Fruit fly (Drosophila melanogaster) whole organism, embryonic: Measurements from ENCODE around the gene Baldspot.
A peak's percentile ranks its signal among the peaks of the same experiment; 100 is the strongest.

Experiments used
- CG10543 ChIP-seq: fragments of 200-800 bp; sonication (Bioruptor generic); optimal IDR thresholded peaks from 3 replicates; lab custom pipeline; 2017; ENCODE audit warnings: missing biosample characterization, mild to moderate bottlenecking, missing genetic modification characterization, moderate library complexity
- CG10979 ChIP-seq: fragments of 200-800 bp; sonication (Bioruptor generic); optimal IDR thresholded peaks from 2 replicates; lab custom pipeline; 2018; ENCODE audit warnings: missing biosample characterization, mild to moderate bottlenecking, missing genetic modification characterization, moderate library complexity
- CG11504 ChIP-seq: fragments of 200-800 bp; sonication (Bioruptor generic); optimal IDR thresholded peaks from 3 replicates; lab custom pipeline; 2019; ENCODE audit warnings: missing biosample characterization, mild to moderate bottlenecking, missing genetic modification characterization, moderate library complexity
- CG12391 ChIP-seq: fragments of 200-800 bp; sonication (Bioruptor generic); optimal IDR thresholded peaks from 3 replicates; lab custom pipeline; 2018; ENCODE audit warnings: missing biosample characterization, mild to moderate bottlenecking, missing genetic modification characterization, moderate library complexity
- CG13287 ChIP-seq: fragments of 200-800 bp; sonication (Bioruptor generic); IDR thresholded peaks from 2 replicates; pipeline ENCODE4 v1.3.6; 2022; ENCODE audit warnings: missing biosample characterization, missing genetic modification characterization; ENCODE audit not compliant: partially characterized antibody
- CG15269 ChIP-seq: fragments of 200-800 bp; sonication (Bioruptor generic); optimal IDR thresholded peaks from 2 replicates; lab custom pipeline; 2018; ENCODE audit warnings: missing biosample characterization, mild to moderate bottlenecking, missing genetic modification characterization, moderate library complexity
- CG2712 ChIP-seq: fragments of 200-800 bp; optimal IDR thresholded peaks from 3 replicates; lab custom pipeline; 2019; ENCODE audit warnings: missing biosample characterization, mild to moderate bottlenecking, missing genetic modification characterization, moderate library complexity
- CG30020 ChIP-seq: fragments of 200-800 bp; optimal IDR thresholded peaks from 2 replicates; lab custom pipeline; 2019; ENCODE audit warnings: missing biosample characterization, mild to moderate bottlenecking, missing genetic modification characterization, moderate library complexity
- CG30403 ChIP-seq: fragments of 200-800 bp; sonication (Bioruptor generic); optimal IDR thresholded peaks from 3 replicates; lab custom pipeline; 2016; ENCODE audit warnings: missing biosample characterization, missing genetic modification characterization
- CG31388 ChIP-seq: fragments of 200-800 bp; sonication (Bioruptor generic); optimal IDR thresholded peaks from 2 replicates; lab custom pipeline; 2016; ENCODE audit warnings: missing biosample characterization, missing genetic modification characterization
- CG4328 ChIP-seq: fragments of 200-800 bp; sonication (Bioruptor generic); optimal IDR thresholded peaks from 3 replicates; lab custom pipeline; 2017; ENCODE audit warnings: missing biosample characterization, missing genetic modification reagents, missing genetic modification characterization
- CG4820 ChIP-seq: fragments of 200-800 bp; sonication (Bioruptor generic); optimal IDR thresholded peaks from 3 replicates; lab custom pipeline; 2016; ENCODE audit warnings: missing biosample characterization, missing genetic modification characterization
- CG7786 ChIP-seq: fragments of 200-800 bp; sonication (Bioruptor generic); optimal IDR thresholded peaks from 2 replicates; lab custom pipeline; 2016; ENCODE audit warnings: missing biosample characterization, missing genetic modification characterization
- CG7928 ChIP-seq: fragments of 200-800 bp; sonication (Bioruptor generic); optimal IDR thresholded peaks from 2 replicates; lab custom pipeline; 2017; ENCODE audit warnings: missing biosample characterization, mild to moderate bottlenecking, missing genetic modification characterization
- CG8290 ChIP-seq, 3 experiments: fragments of 200-800 bp; sonication (Bioruptor generic); optimal IDR thresholded peaks; 2 replicates each; lab custom pipeline; 2016 to 2019; ENCODE audit warnings: missing biosample characterization in 3 of 3, missing genetic modification characterization in 3 of 3, mild to moderate bottlenecking in 2 of 3, moderate library complexity in 1 of 3
- CG9609 ChIP-seq: fragments of 200-800 bp; sonication (Bioruptor generic); optimal IDR thresholded peaks from 3 replicates; lab custom pipeline; 2016; ENCODE audit warnings: missing biosample characterization, missing genetic modification characterization
- CG9932 ChIP-seq: fragments of 200-800 bp; sonication (Bioruptor generic); IDR thresholded peaks from 2 replicates; pipeline ENCODE4 v1.3.6; 2022; ENCODE audit warnings: missing biosample characterization, missing genetic modification characterization
- Camta ChIP-seq: fragments of 200-800 bp; sonication (Bioruptor generic); optimal IDR thresholded peaks from 2 replicates; lab custom pipeline; 2016; ENCODE audit warnings: missing biosample characterization, missing genetic modification characterization
- D19B ChIP-seq: fragments of 200-800 bp; sonication (Bioruptor generic); optimal IDR thresholded peaks from 2 replicates; lab custom pipeline; 2017; ENCODE audit warnings: missing biosample characterization, mild to moderate bottlenecking, missing genetic modification characterization
- Deaf1 ChIP-seq: fragments of 200-800 bp; optimal IDR thresholded peaks from 3 replicates; lab custom pipeline; 2019; ENCODE audit warnings: missing biosample characterization, mild to moderate bottlenecking, missing genetic modification characterization, moderate library complexity
- Dp ChIP-seq: fragments of 200-800 bp; sonication (Bioruptor generic); optimal IDR thresholded peaks from 2 replicates; lab custom pipeline; 2018; ENCODE audit warnings: missing biosample characterization, mild to moderate bottlenecking, missing genetic modification characterization, moderate library complexity
- Fer1 ChIP-seq: fragments of 200-800 bp; sonication (Bioruptor generic); optimal IDR thresholded peaks from 2 replicates; lab custom pipeline; 2017; ENCODE audit warnings: missing biosample characterization, mild to moderate bottlenecking, missing genetic modification characterization
- Gug ChIP-seq: fragments of 200-800 bp; sonication (Bioruptor generic); IDR thresholded peaks from 4 replicates; pipeline ENCODE4 v1.3.6; 2022; ENCODE audit warnings: missing biosample characterization, missing genetic modification characterization
- HLH4C ChIP-seq: fragments of 200-800 bp; sonication (Bioruptor generic); IDR thresholded peaks from 3 replicates; pipeline ENCODE4 v1.3.6; 2022; ENCODE audit warnings: missing biosample characterization, missing genetic modification characterization; ENCODE audit not compliant: partially characterized antibody
- Hand ChIP-seq: fragments of 200-800 bp; sonication (Bioruptor generic); optimal IDR thresholded peaks from 2 replicates; lab custom pipeline; 2017; ENCODE audit warnings: mild to moderate bottlenecking, missing biosample characterization, missing genetic modification reagents, missing genetic modification characterization
- Hmr ChIP-seq: fragments of 200-800 bp; sonication (Bioruptor generic); optimal IDR thresholded peaks from 3 replicates; lab custom pipeline; 2017; ENCODE audit warnings: mild to moderate bottlenecking, missing biosample characterization, missing genetic modification reagents, missing genetic modification characterization
- Pdp1 ChIP-seq, 2 experiments: fragments of 200-800 bp; sonication (Bioruptor generic); optimal IDR thresholded peaks; 3 replicates each; lab custom pipeline; 2016; ENCODE audit warnings: missing biosample characterization in 2 of 2, missing genetic modification characterization in 2 of 2, mild to moderate bottlenecking in 1 of 2, moderate library complexity in 1 of 2
- Rx ChIP-seq: fragments of 200-800 bp; sonication (Bioruptor generic); IDR thresholded peaks from 2 replicates; pipeline ENCODE4 v1.3.6; 2022; ENCODE audit warnings: missing biosample characterization, missing genetic modification characterization
- Scr ChIP-seq: fragments of 200-800 bp; sonication (Bioruptor generic); IDR thresholded peaks from 2 replicates; pipeline ENCODE4 v1.3.6; 2022; ENCODE audit warnings: missing biosample characterization, missing genetic modification characterization; ENCODE audit not compliant: partially characterized antibody
- Sox102F ChIP-seq: fragments of 200-800 bp; sonication (Bioruptor generic); optimal IDR thresholded peaks from 2 replicates; lab custom pipeline; 2018; ENCODE audit warnings: missing biosample characterization, mild to moderate bottlenecking, missing genetic modification characterization, moderate library complexity
- Sry-δ ChIP-seq: fragments of 200-800 bp; sonication (Bioruptor generic); optimal IDR thresholded peaks from 2 replicates; lab custom pipeline; 2016; ENCODE audit warnings: missing biosample characterization, missing genetic modification characterization
- Tbp ChIP-seq: fragments of >200 bp; optimal IDR thresholded peaks from 2 replicates; lab custom pipeline; 2018; ENCODE audit warnings: missing biosample characterization, missing genetic modification characterization
- Usf ChIP-seq: fragments of 200-800 bp; sonication (Bioruptor generic); optimal IDR thresholded peaks from 2 replicates; lab custom pipeline; 2017; ENCODE audit warnings: missing genotype, missing biosample characterization, missing genetic modification characterization
- az2 ChIP-seq: fragments of 200-800 bp; sonication (Bioruptor generic); optimal IDR thresholded peaks from 3 replicates; lab custom pipeline; 2016; ENCODE audit warnings: missing biosample characterization, missing genetic modification characterization
- bcd ChIP-seq: fragments of 200-800 bp; sonication (Bioruptor generic); optimal IDR thresholded peaks from 2 replicates; lab custom pipeline; 2017; ENCODE audit warnings: missing biosample characterization, mild to moderate bottlenecking, missing genetic modification characterization
- dmrt11E ChIP-seq: fragments of 200-800 bp; sonication (Bioruptor generic); optimal IDR thresholded peaks from 3 replicates; lab custom pipeline; 2018; ENCODE audit warnings: missing biosample characterization, mild to moderate bottlenecking, missing genetic modification characterization, moderate library complexity
- fru ChIP-seq: fragments of >200 bp; optimal IDR thresholded peaks from 2 replicates; lab custom pipeline; 2017
- ftz-f1 ChIP-seq: fragments of 200-800 bp; sonication (Bioruptor generic); optimal IDR thresholded peaks from 2 replicates; lab custom pipeline; 2016; ENCODE audit warnings: missing biosample characterization, missing genetic modification characterization
- gem ChIP-seq: fragments of 200-800 bp; sonication (Bioruptor generic); optimal IDR thresholded peaks from 2 replicates; lab custom pipeline; 2019; ENCODE audit warnings: missing biosample characterization, mild to moderate bottlenecking, missing genetic modification characterization, moderate library complexity
- gfzf ChIP-seq: fragments of 200-800 bp; sonication (Bioruptor generic); optimal IDR thresholded peaks from 2 replicates; lab custom pipeline; 2016; ENCODE audit warnings: missing biosample characterization, mild to moderate bottlenecking, missing genetic modification characterization, moderate library complexity
- hth ChIP-seq: fragments of >200 bp; optimal IDR thresholded peaks from 2 replicates; lab custom pipeline; 2017; ENCODE audit warnings: inconsistent platforms
- lmd ChIP-seq: fragments of 200-800 bp; sonication (Bioruptor generic); IDR thresholded peaks from 2 replicates; pipeline ENCODE4 v1.3.6; 2022; ENCODE audit warnings: missing biosample characterization, missing genetic modification characterization
- sd ChIP-seq: fragments of 200-800 bp; sonication (Bioruptor generic); optimal IDR thresholded peaks from 3 replicates; lab custom pipeline; 2018; ENCODE audit warnings: missing biosample characterization, mild to moderate bottlenecking, missing genetic modification characterization, moderate library complexity
- sisA ChIP-seq: fragments of 200-800 bp; sonication (Bioruptor generic); IDR thresholded peaks from 2 replicates; pipeline ENCODE4 v1.3.6; 2022; ENCODE audit warnings: missing biosample characterization, missing genetic modification characterization
- sqz ChIP-seq: fragments of 200-800 bp; sonication (Bioruptor generic); optimal IDR thresholded peaks from 3 replicates; lab custom pipeline; 2018; ENCODE audit warnings: missing biosample characterization, mild to moderate bottlenecking, missing genetic modification characterization
- ssp ChIP-seq: fragments of 200-800 bp; sonication (Bioruptor generic); IDR thresholded peaks from 2 replicates; pipeline ENCODE4 v1.3.6; 2022; ENCODE audit warnings: missing biosample characterization, missing genetic modification characterization
- stwl ChIP-seq: fragments of 200-800 bp; sonication (Bioruptor generic); optimal IDR thresholded peaks from 3 replicates; lab custom pipeline; 2018; ENCODE audit warnings: missing biosample characterization, mild to moderate bottlenecking, missing genetic modification characterization, moderate library complexity
- tgo ChIP-seq: fragments of 200-800 bp; sonication (Bioruptor generic); IDR thresholded peaks from 3 replicates; pipeline ENCODE4 v1.3.6; 2022; ENCODE audit warnings: missing biosample characterization, missing genetic modification characterization
- tna ChIP-seq: fragments of 200-800 bp; sonication (Bioruptor generic); IDR thresholded peaks from 2 replicates; pipeline ENCODE4 v1.3.6; 2022; ENCODE audit warnings: missing biosample characterization, missing genetic modification characterization; ENCODE audit not compliant: partially characterized antibody
- unpg ChIP-seq: fragments of 200-800 bp; sonication (Bioruptor generic); optimal IDR thresholded peaks from 3 replicates; lab custom pipeline; 2018; ENCODE audit warnings: missing biosample characterization, mild to moderate bottlenecking, missing genetic modification characterization, moderate library complexity

The Baldspot gene

DNA sequence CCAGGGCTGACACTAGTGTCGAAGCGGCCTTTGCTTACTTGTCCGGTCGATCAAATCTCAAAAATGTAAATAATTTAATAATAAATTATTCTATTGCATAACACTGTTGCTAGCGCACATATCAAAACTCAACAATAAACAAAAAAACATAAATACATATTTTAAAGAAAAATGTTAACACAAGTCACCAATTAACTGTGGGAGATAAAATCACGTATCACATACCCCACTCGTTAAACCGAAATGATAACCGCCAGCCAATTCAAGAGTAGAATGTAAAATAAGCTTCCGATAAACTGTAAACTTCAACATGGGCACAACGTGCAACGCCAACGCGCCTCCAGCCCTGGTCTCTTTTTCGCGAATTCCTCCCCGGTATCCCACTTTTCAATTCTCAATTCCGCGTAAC is 58.7 kb downstream of the Baldspot start, which contains the start of gene Arts (continued):
- no peak for TF ChIP-seq sisA
- peak; percentile 11 for TF ChIP-seq Sry-δ (GFP tag; lab: Kevin White, UChicago)
- no peak for TF ChIP-seq CG8290 (GFP tag; optimal IDR thresholded peaks at IDR 0.05; lab: Kevin White, UChicago)
- peak in 1 of 2 experiments; percentile 32 for TF ChIP-seq CG8290 (tag; optimal IDR thresholded peaks at IDR 0.05; lab: Kevin White, UChicago)
- peak; percentile 31 for TF ChIP-seq CG15269 (tag; lab: Kevin White, UChicago)
- peak; percentile 42 for TF ChIP-seq CG11504 (tag; lab: Kevin White, UChicago)
- TF ChIP-seq dmrt11E = peak; percentile 49
- no peak for TF ChIP-seq Rx
- TF ChIP-seq Scr (GFP tag; lab: Robert Waterston, UW) = no peak
- TF ChIP-seq Hmr (GFP tag; lab: Kevin White, UChicago) = peak; percentile 9
- TF ChIP-seq Usf (GFP tag; lab: Kevin White, UChicago) = no peak
- peak; percentile 45 for TF ChIP-seq gem (tag; lab: Kevin White, UChicago)
- TF ChIP-seq Camta = no peak
- peak; percentile 2 for TF ChIP-seq az2
- TF ChIP-seq HLH4C (GFP tag; lab: Robert Waterston, UW) = no peak
- TF ChIP-seq hth (lab: Kevin White, UChicago) = no peak
- no peak for TF ChIP-seq CG7786 (GFP tag; lab: Kevin White, UChicago)
- TF ChIP-seq tna = no peak
- peak in 1 of 2 experiments; percentile 60 for TF ChIP-seq Pdp1 (GFP tag; optimal IDR thresholded peaks at IDR 0.05; lab: Kevin White, UChicago)
- TF ChIP-seq tgo (GFP tag; lab: Robert Waterston, UW) = no peak
- TF ChIP-seq stwl (tag; lab: Kevin White, UChicago) = peak; percentile 12
- TF ChIP-seq unpg = peak; percentile 12
- peak; percentile 9 for TF ChIP-seq gfzf (GFP tag; lab: Kevin White, UChicago)
- TF ChIP-seq CG9932 = no peak
- peak; percentile 56 for TF ChIP-seq CG10543
- peak; percentile 89 for TF ChIP-seq CG7928 (GFP tag; lab: Kevin White, UChicago)
- TF ChIP-seq fru (lab: Kevin White, UChicago) = no peak
- peak; percentile 9 for TF ChIP-seq bcd
- peak; percentile 40 for TF ChIP-seq sqz (GFP tag; lab: Kevin White, UChicago)
- TF ChIP-seq CG4820 (GFP tag; lab: Kevin White, UChicago) = no peak
- peak; percentile 48 for TF ChIP-seq sd
- TF ChIP-seq CG2712 (tag; lab: Kevin White, UChicago) = peak; percentile 47
- no peak for TF ChIP-seq ftz-f1 (GFP tag; lab: Kevin White, UChicago)
- no peak for TF ChIP-seq CG31388
- TF ChIP-seq ssp (GFP tag; lab: Robert Waterston, UW) = no peak
- TF ChIP-seq lmd (GFP tag; lab: Robert Waterston, UW) = no peak
- TF ChIP-seq Fer1 (GFP tag; lab: Kevin White, UChicago) = peak; percentile 37
- TF ChIP-seq Gug (GFP tag; lab: Robert Waterston, UW) = peak; percentile 12; the same call in 1 of the 4 replicates
- peak; percentile 15 for TF ChIP-seq Sox102F
- peak; percentile 44 for TF ChIP-seq D19B (GFP tag; lab: Kevin White, UChicago)
- peak; percentile 58 for TF ChIP-seq Dp (GFP tag; lab: Kevin White, UChicago)
- TF ChIP-seq CG9609 (GFP tag; lab: Kevin White, UChicago) = peak; percentile 22
- peak; percentile 26 for TF ChIP-seq CG4328 (GFP tag; lab: Kevin White, UChicago)
- peak; percentile 39 for TF ChIP-seq CG10979 (tag; lab: Kevin White, UChicago)
- no peak for TF ChIP-seq Hand (GFP tag; lab: Kevin White, UChicago)
- peak; percentile 20 for TF ChIP-seq CG30403 (GFP tag; lab: Kevin White, UChicago)
- no peak for TF ChIP-seq Deaf1 (tag; lab: Kevin White, UChicago)
- no peak for TF ChIP-seq CG13287
- TF ChIP-seq CG12391 (tag; lab: Kevin White, UChicago) = peak; percentile 39
- TF ChIP-seq Tbp = no peak
- TF ChIP-seq CG30020 = peak; percentile 32
